Fruit fly (Drosophila melanogaster): ENCODE measurements around the gene Hsp70Ab.

DNA sequence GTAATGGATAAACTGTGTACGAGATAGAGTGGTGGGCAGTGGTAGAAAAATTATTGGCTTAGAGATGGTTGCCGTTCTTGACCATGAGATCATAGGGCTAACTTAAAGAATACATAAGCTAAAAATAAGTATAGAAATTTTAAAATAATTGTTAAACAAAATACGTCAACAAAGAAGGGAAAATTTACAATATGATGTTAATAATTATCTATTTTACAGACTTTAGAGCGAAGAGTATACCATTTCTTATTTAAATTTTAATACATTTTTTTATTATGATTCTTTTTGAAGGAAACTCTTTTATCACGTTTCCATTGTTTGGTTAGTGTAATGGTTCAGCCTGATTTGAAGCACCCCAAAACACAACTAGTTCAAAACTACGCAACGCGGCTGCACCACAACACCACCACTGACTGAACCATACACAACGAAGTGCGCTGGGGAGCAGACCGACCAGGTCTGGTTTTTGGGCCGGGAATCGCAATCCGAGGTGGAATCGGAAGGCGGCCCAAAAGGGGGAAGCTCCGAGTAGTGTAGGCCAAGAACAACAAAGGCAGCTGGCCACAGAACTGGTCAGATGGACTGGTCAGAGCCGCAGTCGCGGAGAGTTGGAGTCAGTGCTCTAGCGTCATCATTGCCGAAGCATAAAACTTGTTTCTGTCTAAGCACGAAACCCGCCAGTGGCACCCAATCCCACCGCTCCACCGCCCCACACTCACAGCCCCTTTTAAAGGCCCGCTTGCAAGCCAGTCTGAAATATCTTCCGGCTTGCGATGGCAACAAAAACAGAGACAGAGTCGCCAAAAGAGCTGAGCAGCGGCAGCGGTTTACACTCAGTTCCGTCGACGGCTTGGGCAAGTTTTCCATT is 12.7 kb upstream of the Hsp70Ab start:
- TF ChIP-seq usp (GFP tag; optimal IDR thresholded peaks at IDR 0.05) (no peak), psq (optimal IDR thresholded peaks at IDR 0.05) (no peak)

Measured in whole organism.